Worm (Caenorhabditis elegans): ENCODE measurements around the gene rocf-1.

rocf-1 gene

DNA sequence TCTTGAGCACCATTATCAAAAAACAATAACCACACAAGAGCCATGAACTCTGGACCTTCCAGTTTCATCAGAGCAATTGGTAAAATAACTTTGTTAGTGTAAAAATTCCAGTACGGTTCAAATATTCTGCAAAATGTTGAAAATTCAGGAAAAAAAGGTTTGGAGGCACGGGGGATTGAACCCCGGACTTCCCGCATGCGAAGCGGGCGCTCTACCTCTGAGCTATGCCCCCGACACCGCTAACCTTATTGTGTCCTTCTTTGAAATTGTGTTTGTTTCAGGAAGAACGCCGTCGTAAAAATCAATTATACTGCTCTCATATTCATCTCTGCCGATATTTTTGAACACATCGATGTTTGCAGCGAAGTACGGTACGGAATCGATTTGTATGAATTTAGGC lies 15.5 kb upstream of the rocf-1 start (continued):
- TF ChIP-seq spr-1 (tag; optimal IDR thresholded peaks at IDR 0.05) = peak; percentile 36
- peak; percentile 21 for TF ChIP-seq dve-1 (tag; optimal IDR thresholded peaks at IDR 0.05; ENCODE audit: insufficient read depth)
- TF ChIP-seq dmd-8 (GFP tag; IDR thresholded peaks at IDR 0.05) = peak; percentile 73; the same call in 1 of the 2 replicates
- TF ChIP-seq ceh-20 (GFP tag; IDR thresholded peaks at IDR 0.05) = no peak
- TF ChIP-seq zip-2 (tag; optimal IDR thresholded peaks at IDR 0.05) = no peak
- TF ChIP-seq nhr-41 (GFP tag; IDR thresholded peaks at IDR 0.05) = no peak
- peak; percentile 14 for TF ChIP-seq aha-1 (tag)
- TF ChIP-seq egl-27 (tag; optimal IDR thresholded peaks at IDR 0.05) = no peak
- no peak for TF ChIP-seq fos-1 (tag; optimal IDR thresholded peaks at IDR 0.05)
- peak in 1 of 2 experiments; percentile 7 for TF ChIP-seq daf-16 (GFP tag; optimal IDR thresholded peaks at IDR 0.05)
- peak; percentile 22 for TF ChIP-seq daf-16 (tag; optimal IDR thresholded peaks at IDR 0.05)
- TF ChIP-seq ZK337.2 (GFP tag; IDR thresholded peaks at IDR 0.05) = no peak
- no peak for TF ChIP-seq fkh-10 (GFP tag; optimal IDR thresholded peaks at IDR 0.05)
- TF ChIP-seq snpc-4 (tag; optimal IDR thresholded peaks at IDR 0.05) = no peak
- TF ChIP-seq ama-1 (optimal IDR thresholded peaks at IDR 0.05) = no peak
- TF ChIP-seq nhr-48 (tag; optimal IDR thresholded peaks at IDR 0.05) = no peak
- TF ChIP-seq T26A8.4 (GFP tag; IDR thresholded peaks at IDR 0.05) = no peak
- TF ChIP-seq mes-2 (tag; optimal IDR thresholded peaks at IDR 0.05; ENCODE audit: poor library complexity, severe bottlenecking) = peak; percentile 49
- no peak for TF ChIP-seq lin-13 (GFP tag; optimal IDR thresholded peaks at IDR 0.05)
- no peak for TF ChIP-seq hlh-30 (tag; optimal IDR thresholded peaks at IDR 0.05; ENCODE audit: insufficient read depth)
- peak; percentile 68 for TF ChIP-seq lim-7 (GFP tag; IDR thresholded peaks at IDR 0.05)
- TF ChIP-seq Y5F2A.4 (GFP tag; optimal IDR thresholded peaks at IDR 0.05) = no peak
- no peak for TF ChIP-seq nhr-10 (tag; optimal IDR thresholded peaks at IDR 0.05)
- TF ChIP-seq nhr-6 (tag; optimal IDR thresholded peaks at IDR 0.05) = no peak
- no peak for TF ChIP-seq spr-3 (GFP tag; optimal IDR thresholded peaks at IDR 0.05)
- TF ChIP-seq duxl-1 (tag; optimal IDR thresholded peaks at IDR 0.05; ENCODE audit: poor library complexity) = peak; percentile 14
- TF ChIP-seq set-16 (GFP tag; IDR thresholded peaks at IDR 0.05) = no peak
- TF ChIP-seq daf-12 (tag; optimal IDR thresholded peaks at IDR 0.05) = no peak
- TF ChIP-seq unc-130 (GFP tag; optimal IDR thresholded peaks at IDR 0.05) = peak; percentile 12
- 0 out of 2 replicates have a peak, but pooled peaks have one; percentile 10 for TF ChIP-seq F26F4.8 (GFP tag; conservative IDR thresholded peaks at IDR 0.05)
- no peak for TF ChIP-seq lin-29 (GFP tag; IDR thresholded peaks at IDR 0.05)
- TF ChIP-seq ztf-7 (tag; optimal IDR thresholded peaks at IDR 0.05) = no peak
- TF ChIP-seq mdl-1 (tag; optimal IDR thresholded peaks at IDR 0.05) = no peak
- TF ChIP-seq php-3 (GFP tag; IDR thresholded peaks at IDR 0.05) = no peak
- peak; percentile 42 for TF ChIP-seq gei-8 (GFP tag; optimal IDR thresholded peaks at IDR 0.05)
- no peak for TF ChIP-seq mdt-29 (GFP tag; IDR thresholded peaks at IDR 0.05)
- TF ChIP-seq saeg-2 (GFP tag; IDR thresholded peaks at IDR 0.05) = no peak
- no peak for TF ChIP-seq ceh-62 (tag; optimal IDR thresholded peaks at IDR 0.05)
- 0 out of 2 replicates have a peak, but pooled peaks have one; percentile 28 for TF ChIP-seq vab-7 (GFP tag; IDR thresholded peaks at IDR 0.05)
- no peak for TF ChIP-seq ces-1 (GFP tag; optimal IDR thresholded peaks at IDR 0.05)
- TF ChIP-seq sdz-12 (GFP tag; optimal IDR thresholded peaks at IDR 0.05) = no peak
- no peak for TF ChIP-seq skn-1 (tag; optimal IDR thresholded peaks at IDR 0.05)

ce11 chrV:15479107-15479506 lies 14.8 kb upstream of the rocf-1 start:
- TF ChIP-seq dmd-6 (GFP tag; IDR thresholded peaks at IDR 0.05) (peak; percentile 32), daf-16 (GFP tag; optimal IDR thresholded peaks at IDR 0.05) (no peak), daf-16 (tag; optimal IDR thresholded peaks at IDR 0.05) (peak; percentile 90), pqm-1 (tag; optimal IDR thresholded peaks at IDR 0.05) (peak; percentile 34), Y75B8A.6 (GFP tag; IDR thresholded peaks at IDR 0.05) (no peak), nhr-25 (tag; optimal IDR thresholded peaks at IDR 0.05; ENCODE audit: borderline replicate concordance, insufficient read depth) (no peak), mes-2 (tag; optimal IDR thresholded peaks at IDR 0.05; ENCODE audit: poor library complexity, severe bottlenecking) (peak; percentile 11), tag-97 (GFP tag; IDR thresholded peaks at IDR 0.05) (no peak)
